Worm (Caenorhabditis elegans) whole organism, late embryonic: ENCODE results near the gene nhr-126.

Experiments
- ama-1 ChIP-seq: fragments of 150-350 bp; optimal IDR thresholded peaks from 2 replicates; lab custom pipeline; 2014
- ceh-18 ChIP-seq: sonication (generic microtip); optimal IDR thresholded peaks from 2 replicates; lab custom pipeline; 2016; ENCODE audit warnings: missing genetic modification characterization, missing compliant biosample characterization
- ceh-34 ChIP-seq: sonication (generic microtip); optimal IDR thresholded peaks from 2 replicates; lab custom pipeline; 2016; ENCODE audit warnings: mild to moderate bottlenecking, missing genetic modification characterization, missing compliant biosample characterization
- ceh-9 ChIP-seq: sonication (generic microtip); optimal IDR thresholded peaks from 2 replicates; lab custom pipeline; 2016; ENCODE audit warnings: mild to moderate bottlenecking, missing genetic modification characterization, inconsistent platforms, missing compliant biosample characterization
- elt-2 ChIP-seq: sonication (generic microtip); optimal IDR thresholded peaks from 2 replicates; lab custom pipeline; 2016; ENCODE audit warnings: missing genetic modification reagents, missing genetic modification characterization, missing compliant biosample characterization
- nfya-1 ChIP-seq: sonication (generic microtip); optimal IDR thresholded peaks from 2 replicates; lab custom pipeline; 2017; ENCODE audit warnings: missing genetic modification characterization, mild to moderate bottlenecking, missing compliant biosample characterization, antibody characterized with exemption, moderate library complexity
- nhr-11 ChIP-seq: fragments of 150-350 bp; optimal IDR thresholded peaks from 2 replicates; lab custom pipeline; 2014; ENCODE audit warnings: missing biosample characterization, missing genetic modification characterization
- pag-3 ChIP-seq: sonication (generic microtip); optimal IDR thresholded peaks from 2 replicates; lab custom pipeline; 2016; ENCODE audit warnings: missing compliant biosample characterization, missing genetic modification characterization, borderline replicate concordance
- pha-4 ChIP-seq: fragments of 150-350 bp; optimal IDR thresholded peaks from 2 replicates; lab custom pipeline; 2018; ENCODE audit warnings: missing biosample characterization, missing genetic modification reagents, missing genetic modification characterization
- pqm-1 ChIP-seq: sonication (generic microtip); optimal IDR thresholded peaks from 2 replicates; lab custom pipeline; 2016; ENCODE audit warnings: missing genetic modification characterization, missing compliant biosample characterization
- sox-2 ChIP-seq: fragments of 200-800 bp; sonication (Bioruptor generic); IDR thresholded peaks from 2 replicates; pipeline ENCODE4 v1.3.6; 2022; ENCODE audit warnings: missing genetic modification reagents, missing genetic modification characterization, missing compliant biosample characterization
- tbx-2 ChIP-seq: sonication (generic microtip); optimal IDR thresholded peaks from 2 replicates; lab custom pipeline; 2016; ENCODE audit warnings: missing genetic modification characterization, missing compliant biosample characterization

- TF ChIP-seq pha-4 (tag; lab: Kevin White, UChicago): no peak
- no peak for TF ChIP-seq tbx-2 (tag; lab: Kevin White, UChicago)
- no peak for TF ChIP-seq ceh-9 (tag; lab: Kevin White, UChicago)
- no peak for TF ChIP-seq ceh-18 (tag; lab: Kevin White, UChicago)
- TF ChIP-seq nhr-11 (tag; lab: Kevin White, UChicago): no peak
- TF ChIP-seq pag-3 (tag; lab: Kevin White, UChicago): no peak
- no peak for TF ChIP-seq elt-2 (tag; lab: Kevin White, UChicago)
- TF ChIP-seq nfya-1 (tag; lab: Kevin White, UChicago): peak; percentile 60
- no peak for TF ChIP-seq pqm-1 (tag; lab: Kevin White, UChicago)
- TF ChIP-seq ama-1 (lab: Kevin White, UChicago): no peak
- TF ChIP-seq ceh-34: no peak
- TF ChIP-seq sox-2 (GFP tag; lab: Robert Waterston, UW): no peak
Observed at ce11 chrV:2187864-2188345, 41.0 kb upstream of the nhr-126 start, which contains the start of gene Y5H2B.3.
